Worm (Caenorhabditis elegans) whole organism, late embryonic: ENCODE data around the gene kin-24.

Experiments used
- C08G9.2 ChIP-seq: sonication (generic microtip); optimal IDR thresholded peaks from 2 replicates; lab custom pipeline; 2016; ENCODE audit warnings: mild to moderate bottlenecking, missing genetic modification characterization, moderate library complexity, missing compliant biosample characterization
- F13H6.1 ChIP-seq: sonication (generic microtip); optimal IDR thresholded peaks from 2 replicates; lab custom pipeline; 2016; ENCODE audit warnings: missing genetic modification characterization, missing compliant biosample characterization
- K02D7.2 ChIP-seq: sonication (generic microtip); optimal IDR thresholded peaks from 2 replicates; lab custom pipeline; 2017; ENCODE audit warnings: mild to moderate bottlenecking, missing genetic modification characterization, missing compliant biosample characterization
- T23F11.4 ChIP-seq: fragments of 200-800 bp; sonication (Bioruptor generic); optimal IDR thresholded peaks from 2 replicates; lab custom pipeline; 2018; ENCODE audit warnings: mild to moderate bottlenecking, missing genetic modification characterization, missing compliant biosample characterization
- Y22D7AL.16 ChIP-seq: sonication (generic microtip); optimal IDR thresholded peaks from 2 replicates; lab custom pipeline; 2016; ENCODE audit warnings: missing genetic modification characterization, missing compliant biosample characterization
- ahr-1 ChIP-seq: sonication (generic microtip); optimal IDR thresholded peaks from 2 replicates; lab custom pipeline; 2016; ENCODE audit warnings: missing genetic modification characterization, missing compliant biosample characterization
- ceh-14 ChIP-seq: sonication (generic microtip); optimal IDR thresholded peaks from 2 replicates; lab custom pipeline; 2016; ENCODE audit warnings: missing genotype, missing genetic modification characterization, missing compliant biosample characterization
- ceh-24 ChIP-seq: sonication (generic microtip); optimal IDR thresholded peaks from 2 replicates; lab custom pipeline; 2016; ENCODE audit warnings: mild to moderate bottlenecking, missing genetic modification characterization, missing compliant biosample characterization
- ceh-30 ChIP-seq: fragments of 150-350 bp; optimal IDR thresholded peaks from 2 replicates; lab custom pipeline; 2014; ENCODE audit warnings: missing biosample characterization, missing genetic modification characterization
- ceh-31 ChIP-seq: sonication (generic microtip); optimal IDR thresholded peaks from 2 replicates; lab custom pipeline; 2016; ENCODE audit warnings: missing genetic modification characterization, missing compliant biosample characterization
- ceh-45 ChIP-seq: fragments of 200-800 bp; sonication (Bioruptor generic); IDR thresholded peaks from 2 replicates; pipeline ENCODE4 v1.3.6; 2022; ENCODE audit warnings: missing genetic modification reagents, missing genetic modification characterization, missing compliant biosample characterization
- ceh-48 ChIP-seq: sonication (generic microtip); optimal IDR thresholded peaks from 2 replicates; lab custom pipeline; 2016; ENCODE audit warnings: missing genetic modification characterization, inconsistent platforms, missing compliant biosample characterization
- ceh-9 ChIP-seq: sonication (generic microtip); optimal IDR thresholded peaks from 2 replicates; lab custom pipeline; 2016; ENCODE audit warnings: mild to moderate bottlenecking, missing genetic modification characterization, inconsistent platforms, missing compliant biosample characterization
- dve-1 ChIP-seq: sonication (generic microtip); optimal IDR thresholded peaks from 2 replicates; lab custom pipeline; 2017; ENCODE audit warnings: antibody characterized with exemption, mild to moderate bottlenecking, missing genetic modification characterization, missing compliant biosample characterization
- elt-2 ChIP-seq: sonication (generic microtip); optimal IDR thresholded peaks from 2 replicates; lab custom pipeline; 2016; ENCODE audit warnings: missing genetic modification reagents, missing genetic modification characterization, missing compliant biosample characterization
- elt-4 ChIP-seq: sonication (generic microtip); optimal IDR thresholded peaks from 2 replicates; lab custom pipeline; 2016; ENCODE audit warnings: missing genetic modification characterization, missing compliant biosample characterization
- ets-4 ChIP-seq: sonication (generic microtip); optimal IDR thresholded peaks from 2 replicates; lab custom pipeline; 2016; ENCODE audit warnings: missing genetic modification characterization, missing compliant biosample characterization
- eyg-1 ChIP-seq: sonication (generic microtip); optimal IDR thresholded peaks from 2 replicates; lab custom pipeline; 2016; ENCODE audit warnings: missing genotype, missing genetic modification characterization, missing compliant biosample characterization
- fax-1 ChIP-seq: sonication (generic microtip); optimal IDR thresholded peaks from 2 replicates; lab custom pipeline; 2016; ENCODE audit warnings: missing genotype, missing genetic modification characterization, missing compliant biosample characterization
- fkh-6 ChIP-seq: sonication (generic microtip); optimal IDR thresholded peaks from 2 replicates; lab custom pipeline; 2016; ENCODE audit warnings: missing genetic modification characterization, missing compliant biosample characterization
- gmeb-2 ChIP-seq: sonication (generic microtip); optimal IDR thresholded peaks from 2 replicates; lab custom pipeline; 2016; ENCODE audit warnings: missing genetic modification characterization, inconsistent platforms, missing compliant biosample characterization
- hlh-15 ChIP-seq: sonication (generic microtip); optimal IDR thresholded peaks from 2 replicates; lab custom pipeline; 2016; ENCODE audit warnings: missing genetic modification characterization, missing compliant biosample characterization
- hlh-6 ChIP-seq: sonication (generic microtip); optimal IDR thresholded peaks from 2 replicates; lab custom pipeline; 2016; ENCODE audit warnings: missing genotype, missing genetic modification characterization, missing compliant biosample characterization
- hlh-8 ChIP-seq: sonication (generic microtip); optimal IDR thresholded peaks from 2 replicates; lab custom pipeline; 2016; ENCODE audit warnings: missing genotype, missing genetic modification characterization, missing compliant biosample characterization
- lim-6 ChIP-seq: sonication (generic microtip); optimal IDR thresholded peaks from 2 replicates; lab custom pipeline; 2016; ENCODE audit warnings: missing genetic modification characterization, missing compliant biosample characterization
- lin-11 ChIP-seq: fragments of 200-800 bp; sonication (Bioruptor generic); optimal IDR thresholded peaks from 2 replicates; lab custom pipeline; 2018; ENCODE audit warnings: mild to moderate bottlenecking, missing genetic modification characterization, missing compliant biosample characterization
- mec-3 ChIP-seq: sonication (generic microtip); optimal IDR thresholded peaks from 2 replicates; lab custom pipeline; 2016; ENCODE audit warnings: borderline replicate concordance, missing genetic modification characterization, missing compliant biosample characterization
- nfya-1 ChIP-seq: sonication (generic microtip); optimal IDR thresholded peaks from 2 replicates; lab custom pipeline; 2017; ENCODE audit warnings: missing genetic modification characterization, mild to moderate bottlenecking, missing compliant biosample characterization, antibody characterized with exemption, moderate library complexity
- nhr-11 ChIP-seq: fragments of 150-350 bp; optimal IDR thresholded peaks from 2 replicates; lab custom pipeline; 2014; ENCODE audit warnings: missing biosample characterization, missing genetic modification characterization
- nhr-232 ChIP-seq: sonication (generic microtip); optimal IDR thresholded peaks from 2 replicates; lab custom pipeline; 2016; ENCODE audit warnings: missing genetic modification characterization, missing compliant biosample characterization
- odd-2 ChIP-seq: sonication (generic microtip); optimal IDR thresholded peaks from 2 replicates; lab custom pipeline; 2017; ENCODE audit warnings: antibody characterized with exemption, mild to moderate bottlenecking, missing genetic modification characterization, missing compliant biosample characterization
- pat-9 ChIP-seq: fragments of 200-800 bp; sonication (Bioruptor generic); optimal IDR thresholded peaks from 2 replicates; lab custom pipeline; 2018; ENCODE audit warnings: mild to moderate bottlenecking, missing genetic modification characterization, moderate library complexity, missing compliant biosample characterization
- pha-4 ChIP-seq: fragments of 150-350 bp; optimal IDR thresholded peaks from 2 replicates; lab custom pipeline; 2018; ENCODE audit warnings: missing biosample characterization, missing genetic modification reagents, missing genetic modification characterization
- pqm-1 ChIP-seq: sonication (generic microtip); optimal IDR thresholded peaks from 2 replicates; lab custom pipeline; 2016; ENCODE audit warnings: missing genetic modification characterization, missing compliant biosample characterization
- pros-1 ChIP-seq: fragments of 150-350 bp; optimal IDR thresholded peaks from 2 replicates; lab custom pipeline; 2014; ENCODE audit warnings: missing biosample characterization, missing genetic modification reagents, missing genetic modification characterization
- ref-2 ChIP-seq: sonication (generic microtip); optimal IDR thresholded peaks from 2 replicates; lab custom pipeline; 2016; ENCODE audit warnings: missing genetic modification characterization, missing compliant biosample characterization
- rnt-1 ChIP-seq: sonication (generic microtip); optimal IDR thresholded peaks from 2 replicates; lab custom pipeline; 2016; ENCODE audit warnings: missing genetic modification characterization, missing compliant biosample characterization
- sdc-2 ChIP-seq: sonication (generic microtip); optimal IDR thresholded peaks from 2 replicates; lab custom pipeline; 2016; ENCODE audit warnings: missing genotype, missing genetic modification characterization, missing compliant biosample characterization
- sox-4 ChIP-seq: sonication (generic microtip); optimal IDR thresholded peaks from 2 replicates; lab custom pipeline; 2017; ENCODE audit warnings: mild to moderate bottlenecking, missing genetic modification characterization, inconsistent platforms, missing compliant biosample characterization
- syd-9 ChIP-seq: sonication (generic microtip); optimal IDR thresholded peaks from 2 replicates; lab custom pipeline; 2016; ENCODE audit warnings: mild to moderate bottlenecking, missing genetic modification characterization, moderate library complexity, missing compliant biosample characterization
- tbx-2 ChIP-seq: sonication (generic microtip); optimal IDR thresholded peaks from 2 replicates; lab custom pipeline; 2016; ENCODE audit warnings: missing genetic modification characterization, missing compliant biosample characterization
- unc-42 ChIP-seq: sonication (generic microtip); optimal IDR thresholded peaks from 2 replicates; lab custom pipeline; 2016; ENCODE audit warnings: missing genotype, missing genetic modification characterization, missing compliant biosample characterization
- unc-55 ChIP-seq: sonication (generic microtip); optimal IDR thresholded peaks from 2 replicates; lab custom pipeline; 2017; ENCODE audit warnings: missing biosample characterization, missing genetic modification reagents, missing genetic modification characterization
- zip-5 ChIP-seq: sonication (generic microtip); optimal IDR thresholded peaks from 2 replicates; lab custom pipeline; 2016; ENCODE audit warnings: missing genetic modification characterization, missing compliant biosample characterization

The kin-24 gene

ce11 chrIV:9861921-9862320 lies 21.0 kb upstream of the kin-24 start, which contains the start of gene K07F5.14:
K07F5.14 (plus strand) TSS chrIV:9862221.
- TF ChIP-seq ceh-45 (no peak), ceh-31 (tag; lab: Kevin White, UChicago) (no peak), pat-9 (tag; lab: Kevin White, UChicago) (no peak), ceh-9 (tag; lab: Kevin White, UChicago) (no peak), fkh-6 (tag; lab: Kevin White, UChicago) (no peak)

ce11 chrIV:9858970-9859369 lies 18.1 kb upstream of the kin-24 start:
- TF ChIP-seq ceh-45, result no peak
- TF ChIP-seq ceh-48, result no peak
- no peak for TF ChIP-seq unc-55
- TF ChIP-seq sdc-2 (tag; lab: Kevin White, UChicago), result no peak
- no peak for TF ChIP-seq nhr-232
- TF ChIP-seq, all 69 proteins: peak for 0

ce11 chrIV:9857952-9858488 lies 17.1 kb upstream of the kin-24 start, which contains the start of gene npp-1:
npp-1 (plus strand) TSS chrIV:9858488.
- TF ChIP-seq eyg-1 (tag; lab: Kevin White, UChicago), result no peak
- TF ChIP-seq ceh-48, result peak; percentile 38
- no peak for TF ChIP-seq mec-3 (tag; lab: Kevin White, UChicago)
- peak; percentile 81 for TF ChIP-seq ceh-31 (tag; lab: Kevin White, UChicago)
- no peak for TF ChIP-seq pha-4
- no peak for TF ChIP-seq hlh-15 (tag; lab: Kevin White, UChicago)
- peak; percentile 12 for TF ChIP-seq C08G9.2 (tag; lab: Kevin White, UChicago)
- peak; percentile 6 for TF ChIP-seq unc-42 (tag; lab: Kevin White, UChicago)
- peak; percentile 29 for TF ChIP-seq zip-5
- TF ChIP-seq fkh-6 (tag; lab: Kevin White, UChicago), result no peak
- no peak for TF ChIP-seq pros-1
- peak; percentile 16 for TF ChIP-seq fax-1 (tag; lab: Kevin White, UChicago)
- peak; percentile 43 for TF ChIP-seq elt-2 (tag; lab: Kevin White, UChicago)
- peak; percentile 14 for TF ChIP-seq nfya-1
- TF ChIP-seq K02D7.2 (tag; lab: Kevin White, UChicago), result no peak
- TF ChIP-seq lin-11 (tag; lab: Kevin White, UChicago), result no peak
- TF ChIP-seq ets-4 (tag; lab: Kevin White, UChicago), result peak; percentile 12
- TF ChIP-seq hlh-6 (tag; lab: Kevin White, UChicago), result no peak
- no peak for TF ChIP-seq sdc-2 (tag; lab: Kevin White, UChicago)
- no peak for TF ChIP-seq syd-9 (tag; lab: Kevin White, UChicago)
- TF ChIP-seq F13H6.1 (tag; lab: Kevin White, UChicago), result no peak
- no peak for TF ChIP-seq nhr-11 (tag; lab: Kevin White, UChicago)
- TF ChIP-seq nhr-232, result no peak
- no peak for TF ChIP-seq T23F11.4 (GFP tag; lab: Kevin White, UChicago)
- TF ChIP-seq hlh-8, result peak; percentile 25
- TF ChIP-seq ref-2 (tag; lab: Kevin White, UChicago), result peak; percentile 21
- TF ChIP-seq ceh-14 (tag; lab: Kevin White, UChicago), result peak; percentile 23
- no peak for TF ChIP-seq lim-6 (tag; lab: Kevin White, UChicago)
- no peak for TF ChIP-seq ahr-1
- no peak for TF ChIP-seq ceh-30 (tag; lab: Kevin White, UChicago)
- TF ChIP-seq odd-2 (tag; lab: Kevin White, UChicago), result no peak
- no peak for TF ChIP-seq gmeb-2 (tag; lab: Kevin White, UChicago)
- no peak for TF ChIP-seq elt-4
- TF ChIP-seq rnt-1 (tag; lab: Kevin White, UChicago), result no peak
- no peak for TF ChIP-seq dve-1 (tag; lab: Kevin White, UChicago)
- TF ChIP-seq tbx-2 (tag; lab: Kevin White, UChicago), result peak; percentile 59
- no peak for TF ChIP-seq ceh-24
- TF ChIP-seq sox-4 (tag; lab: Kevin White, UChicago), result no peak
- TF ChIP-seq pqm-1 (tag; lab: Kevin White, UChicago), result no peak
- TF ChIP-seq Y22D7AL.16, result no peak
